Fruit fly (Drosophila melanogaster) whole organism, embryonic: ENCODE measurements around the gene CG15498.

Experiments used
- Asciz ChIP-seq: fragments of 200-800 bp; sonication (Bioruptor generic); optimal IDR thresholded peaks from 2 replicates; lab custom pipeline; 2017; ENCODE audit warnings: missing biosample characterization, mild to moderate bottlenecking, missing genetic modification characterization, missing genetic modification reagents
- B-H1 ChIP-seq: fragments of 200-800 bp; sonication (Bioruptor generic); IDR thresholded peaks from 3 replicates; pipeline ENCODE4 v1.3.6; 2022; ENCODE audit warnings: missing biosample characterization, missing genetic modification characterization
- BEAF-32 ChIP-seq: fragments of 200-800 bp; sonication (Bioruptor generic); optimal IDR thresholded peaks from 3 replicates; lab custom pipeline; 2017; ENCODE audit warnings: missing biosample characterization, missing genetic modification characterization, mild to moderate bottlenecking, moderate library complexity, missing genetic modification reagents
- Bdp1 ChIP-seq: fragments of 200-800 bp; sonication (Bioruptor generic); optimal IDR thresholded peaks from 3 replicates; lab custom pipeline; 2016; ENCODE audit warnings: missing biosample characterization, missing genetic modification characterization
- CG10366 ChIP-seq: fragments of 200-800 bp; sonication (Bioruptor generic); IDR thresholded peaks from 2 replicates; pipeline ENCODE4 v1.3.6; 2022; ENCODE audit warnings: missing biosample characterization, missing genetic modification characterization
- CG12104 ChIP-seq: fragments of 200-800 bp; sonication (Bioruptor generic); optimal IDR thresholded peaks from 3 replicates; lab custom pipeline; 2016; ENCODE audit warnings: missing biosample characterization, missing genetic modification characterization
- CG12391 ChIP-seq: fragments of 200-800 bp; sonication (Bioruptor generic); optimal IDR thresholded peaks from 3 replicates; lab custom pipeline; 2018; ENCODE audit warnings: missing biosample characterization, mild to moderate bottlenecking, missing genetic modification characterization, moderate library complexity
- CG13287 ChIP-seq: fragments of 200-800 bp; sonication (Bioruptor generic); IDR thresholded peaks from 2 replicates; pipeline ENCODE4 v1.3.6; 2022; ENCODE audit warnings: missing biosample characterization, missing genetic modification characterization; ENCODE audit not compliant: partially characterized antibody
- CG18011 ChIP-seq: fragments of 200-800 bp; sonication (Bioruptor generic); optimal IDR thresholded peaks from 2 replicates; lab custom pipeline; 2017; ENCODE audit warnings: missing biosample characterization, missing genetic modification characterization, mild to moderate bottlenecking, moderate library complexity, missing genotype
- CG18476 ChIP-seq: fragments of 200-800 bp; sonication (Bioruptor generic); optimal IDR thresholded peaks from 2 replicates; lab custom pipeline; 2016; ENCODE audit warnings: missing biosample characterization, mild to moderate bottlenecking, missing genetic modification characterization
- CG2120 ChIP-seq: fragments of 200-800 bp; sonication (Bioruptor generic); optimal IDR thresholded peaks from 3 replicates; lab custom pipeline; 2016; ENCODE audit warnings: missing biosample characterization, missing genetic modification characterization
- CG30431 ChIP-seq: fragments of 200-800 bp; sonication (Bioruptor generic); optimal IDR thresholded peaks from 2 replicates; lab custom pipeline; 2017; ENCODE audit warnings: missing biosample characterization, missing genetic modification characterization
- CG32772 ChIP-seq: fragments of 200-800 bp; sonication (Bioruptor generic); IDR thresholded peaks from 2 replicates; pipeline ENCODE4 v1.3.6; 2022; ENCODE audit warnings: missing biosample characterization, missing genetic modification characterization
- CG33557 ChIP-seq: fragments of 200-800 bp; sonication (Bioruptor generic); optimal IDR thresholded peaks from 2 replicates; lab custom pipeline; 2019; ENCODE audit warnings: missing biosample characterization, mild to moderate bottlenecking, missing genetic modification characterization, moderate library complexity
- CG4707 ChIP-seq: fragments of 200-800 bp; sonication (Bioruptor generic); optimal IDR thresholded peaks from 2 replicates; lab custom pipeline; 2018; ENCODE audit warnings: missing biosample characterization, mild to moderate bottlenecking, missing genetic modification characterization, moderate library complexity
- CG7556 ChIP-seq: fragments of 200-800 bp; sonication (Bioruptor generic); optimal IDR thresholded peaks from 2 replicates; lab custom pipeline; 2017; ENCODE audit warnings: missing biosample characterization, mild to moderate bottlenecking, missing genetic modification characterization
- CG7963 ChIP-seq: fragments of 200-800 bp; sonication (Bioruptor generic); IDR thresholded peaks from 3 replicates; pipeline ENCODE4 v1.3.6; 2022; ENCODE audit warnings: missing biosample characterization, missing genetic modification characterization; ENCODE audit not compliant: partially characterized antibody
- CG9797 ChIP-seq: fragments of 200-800 bp; sonication (Bioruptor generic); optimal IDR thresholded peaks from 3 replicates; lab custom pipeline; 2018; ENCODE audit warnings: missing biosample characterization, mild to moderate bottlenecking, missing genetic modification characterization
- CTCF ChIP-seq: fragments of 200-800 bp; sonication (Bioruptor generic); optimal IDR thresholded peaks from 2 replicates; lab custom pipeline; 2017; ENCODE audit warnings: missing biosample characterization, mild to moderate bottlenecking, missing genetic modification characterization, moderate library complexity
- Camta ChIP-seq: fragments of 200-800 bp; sonication (Bioruptor generic); optimal IDR thresholded peaks from 2 replicates; lab custom pipeline; 2016; ENCODE audit warnings: missing biosample characterization, missing genetic modification characterization
- Dp ChIP-seq: fragments of 200-800 bp; sonication (Bioruptor generic); optimal IDR thresholded peaks from 2 replicates; lab custom pipeline; 2018; ENCODE audit warnings: missing biosample characterization, mild to moderate bottlenecking, missing genetic modification characterization, moderate library complexity
- ERR ChIP-seq: fragments of 200-800 bp; sonication (Bioruptor generic); optimal IDR thresholded peaks from 2 replicates; lab custom pipeline; 2016; ENCODE audit warnings: missing biosample characterization, missing genetic modification characterization
- Fer3 ChIP-seq: fragments of 200-800 bp; sonication (Bioruptor generic); optimal IDR thresholded peaks from 2 replicates; lab custom pipeline; 2018; ENCODE audit warnings: missing biosample characterization, mild to moderate bottlenecking, missing genetic modification characterization, moderate library complexity
- Hr51 ChIP-seq, 2 experiments: fragments of 200-800 bp; sonication (Bioruptor generic); optimal IDR thresholded peaks; 2 replicates in 1 of 2; 3 replicates in 1 of 2; lab custom pipeline; 2016 to 2018; ENCODE audit warnings: missing biosample characterization in 2 of 2, missing genetic modification characterization in 2 of 2, mild to moderate bottlenecking in 1 of 2, moderate library complexity in 1 of 2
- Hsf ChIP-seq: fragments of 200-800 bp; sonication (Bioruptor generic); optimal IDR thresholded peaks from 3 replicates; lab custom pipeline; 2016; ENCODE audit warnings: missing biosample characterization, missing genetic modification characterization
- Kr ChIP-seq: fragments of 200-800 bp; sonication (Bioruptor generic); optimal IDR thresholded peaks from 2 replicates; lab custom pipeline; 2017; ENCODE audit warnings: missing biosample characterization, mild to moderate bottlenecking, missing genetic modification characterization
- Max ChIP-seq: fragments of 200-800 bp; sonication (Bioruptor generic); optimal IDR thresholded peaks from 2 replicates; lab custom pipeline; 2016; ENCODE audit warnings: missing biosample characterization, mild to moderate bottlenecking, missing genetic modification characterization
- NK7.1 ChIP-seq: fragments of 200-800 bp; sonication (Bioruptor generic); optimal IDR thresholded peaks from 3 replicates; lab custom pipeline; 2016; ENCODE audit warnings: missing biosample characterization, missing genetic modification characterization
- NfI ChIP-seq: fragments of 200-800 bp; sonication (Bioruptor generic); optimal IDR thresholded peaks from 3 replicates; lab custom pipeline; 2018; ENCODE audit warnings: missing biosample characterization, mild to moderate bottlenecking, missing genetic modification characterization, moderate library complexity
- Opbp ChIP-seq: fragments of 200-800 bp; sonication (Bioruptor generic); IDR thresholded peaks from 3 replicates; pipeline ENCODE4 v1.3.6; 2022; ENCODE audit warnings: missing biosample characterization, missing genetic modification characterization; ENCODE audit not compliant: partially characterized antibody
- Rfx ChIP-seq: fragments of 200-800 bp; sonication (Bioruptor generic); IDR thresholded peaks from 2 replicates; pipeline ENCODE4 v1.3.6; 2022; ENCODE audit warnings: missing biosample characterization, missing genetic modification characterization
- Sry-δ ChIP-seq: fragments of 200-800 bp; sonication (Bioruptor generic); optimal IDR thresholded peaks from 2 replicates; lab custom pipeline; 2016; ENCODE audit warnings: missing biosample characterization, missing genetic modification characterization
- Vsx1 ChIP-seq: fragments of 200-800 bp; sonication (Bioruptor generic); optimal IDR thresholded peaks from 2 replicates; lab custom pipeline; 2017; ENCODE audit warnings: missing biosample characterization, mild to moderate bottlenecking, missing genetic modification characterization, missing genetic modification reagents
- aop ChIP-seq: fragments of 200-800 bp; sonication (Bioruptor generic); IDR thresholded peaks from 2 replicates; pipeline ENCODE4 v1.3.6; 2022; ENCODE audit warnings: missing biosample characterization, missing genetic modification characterization
- bcd ChIP-seq: fragments of 200-800 bp; sonication (Bioruptor generic); optimal IDR thresholded peaks from 2 replicates; lab custom pipeline; 2017; ENCODE audit warnings: missing biosample characterization, mild to moderate bottlenecking, missing genetic modification characterization
- chn ChIP-seq: fragments of 200-800 bp; sonication (Bioruptor generic); optimal IDR thresholded peaks from 2 replicates; lab custom pipeline; 2016; ENCODE audit warnings: missing biosample characterization, missing genetic modification characterization
- ci ChIP-seq: fragments of 200-800 bp; sonication (Bioruptor generic); IDR thresholded peaks from 3 replicates; pipeline ENCODE4 v1.3.6; 2022; ENCODE audit warnings: missing biosample characterization, missing genetic modification characterization
- crol ChIP-seq: fragments of 200-800 bp; sonication (Bioruptor generic); IDR thresholded peaks from 2 replicates; pipeline ENCODE4 v1.3.6; 2022; ENCODE audit warnings: missing biosample characterization, missing genetic modification characterization
- ems ChIP-seq: fragments of 200-800 bp; sonication (Bioruptor generic); optimal IDR thresholded peaks from 3 replicates; lab custom pipeline; 2016; ENCODE audit warnings: missing biosample characterization, missing genetic modification characterization
- en ChIP-seq: fragments of 200-800 bp; sonication (Bioruptor generic); optimal IDR thresholded peaks from 2 replicates; lab custom pipeline; 2016; ENCODE audit warnings: missing biosample characterization, missing genetic modification characterization
- gcm ChIP-seq: fragments of 200-800 bp; sonication (Bioruptor generic); optimal IDR thresholded peaks from 2 replicates; lab custom pipeline; 2019; ENCODE audit warnings: missing biosample characterization, mild to moderate bottlenecking, missing genetic modification characterization, moderate library complexity
- ham ChIP-seq: fragments of 200-800 bp; sonication (Bioruptor generic); IDR thresholded peaks from 2 replicates; pipeline ENCODE4 v1.3.6; 2022; ENCODE audit warnings: missing biosample characterization, missing genetic modification characterization
- hth ChIP-seq: fragments of >200 bp; optimal IDR thresholded peaks from 2 replicates; lab custom pipeline; 2017; ENCODE audit warnings: inconsistent platforms
- lilli ChIP-seq: fragments of 200-800 bp; sonication (Bioruptor generic); optimal IDR thresholded peaks from 3 replicates; lab custom pipeline; 2016; ENCODE audit warnings: missing biosample characterization, missing genetic modification characterization
- lmd ChIP-seq: fragments of 200-800 bp; sonication (Bioruptor generic); IDR thresholded peaks from 2 replicates; pipeline ENCODE4 v1.3.6; 2022; ENCODE audit warnings: missing biosample characterization, missing genetic modification characterization
- nerfin-2 ChIP-seq: fragments of 200-800 bp; sonication (Bioruptor generic); IDR thresholded peaks from 2 replicates; pipeline ENCODE4 v1.3.6; 2022; ENCODE audit warnings: missing biosample characterization, missing genetic modification characterization; ENCODE audit not compliant: partially characterized antibody
- sd ChIP-seq: fragments of 200-800 bp; sonication (Bioruptor generic); optimal IDR thresholded peaks from 3 replicates; lab custom pipeline; 2018; ENCODE audit warnings: missing biosample characterization, mild to moderate bottlenecking, missing genetic modification characterization, moderate library complexity
- toy ChIP-seq: fragments of 200-800 bp; sonication (Bioruptor generic); IDR thresholded peaks from 2 replicates; pipeline ENCODE4 v1.3.6; 2022; ENCODE audit warnings: missing biosample characterization, missing genetic modification characterization
- twi ChIP-seq: fragments of 200-800 bp; optimal IDR thresholded peaks from 2 replicates; lab custom pipeline; 2019; ENCODE audit warnings: missing biosample characterization, mild to moderate bottlenecking, missing genetic modification characterization, moderate library complexity
- vnd ChIP-seq: fragments of 200-800 bp; sonication (Bioruptor generic); IDR thresholded peaks from 3 replicates; pipeline ENCODE4 v1.3.6; 2022; ENCODE audit warnings: missing biosample characterization, missing genetic modification characterization; ENCODE audit not compliant: partially characterized antibody

CG15498 gene

dm6 chr3R:21590677-21591369, 21.9 kb upstream of the CG15498 start (continued):
- TF ChIP-seq en (GFP tag; lab: Kevin White, UChicago) = peak; percentile 93
- TF ChIP-seq ems (GFP tag; lab: Kevin White, UChicago) = peak; percentile 94
- peak; percentile 91 for TF ChIP-seq CG18476 (GFP tag; lab: Kevin White, UChicago)
- TF ChIP-seq nerfin-2 (GFP tag; lab: Robert Waterston, UW) = no peak
- TF ChIP-seq NK7.1 (GFP tag; lab: Kevin White, UChicago) = peak; percentile 96
- TF ChIP-seq Kr = peak; percentile 91
- TF ChIP-seq gcm (GFP tag; lab: Kevin White, UChicago) = peak; percentile 91
- no peak for TF ChIP-seq sd (tag; lab: Kevin White, UChicago)
- peak; percentile 72 for TF ChIP-seq Sry-δ (GFP tag; lab: Kevin White, UChicago)
- peak; percentile 89 for TF ChIP-seq chn (GFP tag; lab: Kevin White, UChicago)
- peak; percentile 98 for TF ChIP-seq CG33557
- TF ChIP-seq CG12391 (tag; lab: Kevin White, UChicago) = peak; percentile 85
- peak; percentile 98 for TF ChIP-seq Asciz (GFP tag; lab: Kevin White, UChicago)
- TF ChIP-seq ERR (GFP tag; lab: Kevin White, UChicago) = peak; percentile 89
- peak; percentile 92 for TF ChIP-seq B-H1 (GFP tag; lab: Robert Waterston, UW)
- peak; percentile 93 for TF ChIP-seq CG30431 (GFP tag; lab: Kevin White, UChicago)
- no peak for TF ChIP-seq vnd (GFP tag; lab: Robert Waterston, UW)
- peak; percentile 90 for TF ChIP-seq Fer3 (tag; lab: Kevin White, UChicago)
- TF ChIP-seq CG13287 (GFP tag; lab: Robert Waterston, UW) = no peak
- TF ChIP-seq BEAF-32 (GFP tag; lab: Kevin White, UChicago) = peak; percentile 8
- TF ChIP-seq Camta (GFP tag; lab: Kevin White, UChicago) = peak; percentile 98
- TF ChIP-seq Hsf (GFP tag; lab: Kevin White, UChicago) = peak; percentile 86
- peak; percentile 97 for TF ChIP-seq CG12104 (GFP tag; lab: Kevin White, UChicago)
- TF ChIP-seq crol = peak; percentile 53
- peak; percentile 88 for TF ChIP-seq lilli (GFP tag; lab: Kevin White, UChicago)
- TF ChIP-seq Opbp (GFP tag; lab: Robert Waterston, UW) = no peak
- TF ChIP-seq Rfx (GFP tag; lab: Robert Waterston, UW) = peak; percentile 86
- TF ChIP-seq twi (tag; lab: Kevin White, UChicago) = peak; percentile 80
- TF ChIP-seq Vsx1 (GFP tag; lab: Kevin White, UChicago) = peak; percentile 96
- TF ChIP-seq CG2120 (GFP tag; lab: Kevin White, UChicago) = peak; percentile 88
- TF ChIP-seq bcd (GFP tag; lab: Kevin White, UChicago) = peak; percentile 94
- no peak for TF ChIP-seq hth (lab: Kevin White, UChicago)
- peak; percentile 39 for TF ChIP-seq CTCF
- peak; percentile 77 for TF ChIP-seq CG18011 (GFP tag; lab: Kevin White, UChicago)
- peak; percentile 97 for TF ChIP-seq Max (GFP tag; lab: Kevin White, UChicago)
- TF ChIP-seq ci = peak; percentile 97
- no peak; the same call in 1 of the 2 replicates for TF ChIP-seq ham (GFP tag; lab: Robert Waterston, UW)
- peak; percentile 48 for TF ChIP-seq CG9797 (GFP tag; lab: Kevin White, UChicago)
- peak; percentile 86 for TF ChIP-seq CG10366 (GFP tag; lab: Robert Waterston, UW)
- no peak for TF ChIP-seq CG7963 (GFP tag; lab: Robert Waterston, UW)
- peak; percentile 88 for TF ChIP-seq CG32772 (GFP tag; lab: Robert Waterston, UW)
- TF ChIP-seq lmd (GFP tag; lab: Robert Waterston, UW) = peak; percentile 79
- peak; percentile 89 for TF ChIP-seq aop (GFP tag; lab: Robert Waterston, UW)
- peak; percentile 91 for TF ChIP-seq Bdp1
- peak; percentile 70 for TF ChIP-seq NfI (GFP tag; lab: Kevin White, UChicago)
- peak; percentile 89 for TF ChIP-seq CG7556 (GFP tag; lab: Kevin White, UChicago)
- TF ChIP-seq CG4707 (GFP tag; lab: Kevin White, UChicago) = peak; percentile 88
- TF ChIP-seq toy = peak; percentile 86; the same call in 1 of the 2 replicates
- peak; percentile 67 to 94 for TF ChIP-seq Hr51 (GFP tag; optimal IDR thresholded peaks at IDR 0.05; lab: Kevin White, UChicago)
- no peak for TF ChIP-seq Dp
